Worm (Caenorhabditis elegans): Measurements from ENCODE around the gene rpl-43.

The rpl-43 gene

ce11 chrII:14143838-14144268, 11.2 kb upstream of the rpl-43 start, which contains the start of gene W03H9.2 (continued):
- TF ChIP-seq zfp-2 (tag; optimal IDR thresholded peaks at IDR 0.05) (no peak), attf-4 (tag; optimal IDR thresholded peaks at IDR 0.05) (no peak)

ce11 chrII:14150031-14150430, 5.1 kb upstream of the rpl-43 start, which contains the start of gene W03H9.1:
TSS of gene W03H9.1 (minus strand) at chrII:14150131.
- no peak for TF ChIP-seq ces-1 (GFP tag; optimal IDR thresholded peaks at IDR 0.05)
- no peak for TF ChIP-seq ceh-20 (GFP tag; IDR thresholded peaks at IDR 0.05)
- no peak for TF ChIP-seq daf-8 (GFP tag; IDR thresholded peaks at IDR 0.05)
- TF ChIP-seq T26A8.4 (GFP tag; IDR thresholded peaks at IDR 0.05), result no peak
- no peak for TF ChIP-seq nhr-28 (tag; optimal IDR thresholded peaks at IDR 0.05)
- no peak for TF ChIP-seq cey-2 (tag; optimal IDR thresholded peaks at IDR 0.05; ENCODE audit: borderline replicate concordance, insufficient read depth)
- TF ChIP-seq lin-13 (GFP tag; optimal IDR thresholded peaks at IDR 0.05), result no peak
- TF ChIP-seq attf-4 (tag; optimal IDR thresholded peaks at IDR 0.05), result no peak
- TF ChIP-seq mes-2 (tag; optimal IDR thresholded peaks at IDR 0.05; ENCODE audit: poor library complexity, severe bottlenecking), result no peak
- TF ChIP-seq ztf-7 (tag; optimal IDR thresholded peaks at IDR 0.05), result no peak
- TF ChIP-seq tra-1 (GFP tag; IDR thresholded peaks at IDR 0.05), result no peak
- no peak for TF ChIP-seq ZK546.5 (tag; optimal IDR thresholded peaks at IDR 0.05)

ce11 chrII:14152274-14152673, 2.8 kb upstream of the rpl-43 start:
- TF ChIP-seq set-16 (GFP tag; IDR thresholded peaks at IDR 0.05) (peak; percentile 89), unc-62 (GFP tag; optimal IDR thresholded peaks at IDR 0.05 in 1 of 2) (peak in 1 of 2 experiments; percentile 39), unc-62 (tag; optimal IDR thresholded peaks at IDR 0.05) (no peak), nhr-48 (tag; optimal IDR thresholded peaks at IDR 0.05) (no peak), egl-43 (GFP tag; IDR thresholded peaks at IDR 0.05) (0 out of 2 replicates have a peak, but pooled peaks have one; percentile 11)

ce11 chrII:14154357-14154756, 737 bp upstream of the rpl-43 start, which contains the start of gene Y48B6A.1:
TSS of gene Y48B6A.1 (minus strand) at chrII:14154373.
- TF ChIP-seq R02D3.7 (tag; optimal IDR thresholded peaks at IDR 0.05) (no peak), dve-1 (tag; optimal IDR thresholded peaks at IDR 0.05; ENCODE audit: insufficient read depth) (peak; percentile 94), zip-11 (GFP tag; IDR thresholded peaks at IDR 0.05) (no peak), T20F7.1 (GFP tag; optimal IDR thresholded peaks at IDR 0.05) (no peak), fkh-10 (GFP tag; optimal IDR thresholded peaks at IDR 0.05) (peak; percentile 86), saeg-2 (GFP tag; IDR thresholded peaks at IDR 0.05) (0 out of 2 replicates have a peak, but pooled peaks have one; percentile 35), lsy-2 (tag; optimal IDR thresholded peaks at IDR 0.05) (peak; percentile 95 to 99), ceh-28 (tag; optimal IDR thresholded peaks at IDR 0.05) (no peak), daf-8 (GFP tag; IDR thresholded peaks at IDR 0.05) (no peak), nhr-77 (tag; optimal IDR thresholded peaks at IDR 0.05) (peak; percentile 99), skn-1 (tag; optimal IDR thresholded peaks at IDR 0.05) (no peak), fos-1 (tag; optimal IDR thresholded peaks at IDR 0.05) (no peak), nhr-42 (GFP tag; IDR thresholded peaks at IDR 0.05) (peak; percentile 95), F37D6.2 (tag; optimal IDR thresholded peaks at IDR 0.05) (peak; percentile 70), daf-16 (GFP tag; optimal IDR thresholded peaks at IDR 0.05) (peak in 1 of 2 experiments; percentile 16), daf-16 (tag; optimal IDR thresholded peaks at IDR 0.05) (peak; percentile 74), F10B5.3 (tag; optimal IDR thresholded peaks at IDR 0.05) (no peak), F44E2.7 (GFP tag; IDR thresholded peaks at IDR 0.05) (no peak), php-3 (GFP tag; IDR thresholded peaks at IDR 0.05) (0 out of 2 replicates have a peak, but pooled peaks have one; percentile 35), nhr-48 (tag; optimal IDR thresholded peaks at IDR 0.05) (peak; percentile 41), pqm-1 (tag; optimal IDR thresholded peaks at IDR 0.05) (peak; percentile 75), unc-130 (GFP tag; optimal IDR thresholded peaks at IDR 0.05) (peak; percentile 97), ces-1 (GFP tag; optimal IDR thresholded peaks at IDR 0.05) (peak; percentile 17), sdz-12 (GFP tag; optimal IDR thresholded peaks at IDR 0.05) (peak; percentile 54), F49E8.2 (tag; optimal IDR thresholded peaks at IDR 0.05; ENCODE audit: borderline replicate concordance) (peak; percentile 58), F26F4.8 (GFP tag; conservative IDR thresholded peaks at IDR 0.05) (no peak), ceh-20 (GFP tag; IDR thresholded peaks at IDR 0.05) (peak; percentile 71), arid-1 (GFP tag; conservative IDR thresholded peaks at IDR 0.05) (peak; percentile 90), lin-38 (GFP tag; IDR thresholded peaks at IDR 0.05) (peak; percentile 99), lin-1 (GFP tag; IDR thresholded peaks at IDR 0.05) (no peak), hif-1 (tag; optimal IDR thresholded peaks at IDR 0.05) (peak in 1 of 2 experiments; percentile 93), mes-2 (tag; optimal IDR thresholded peaks at IDR 0.05; ENCODE audit: poor library complexity, severe bottlenecking) (peak; percentile 99)

Measured in whole organism, L4 larva.